Worm (Caenorhabditis elegans) whole organism, early embryonic: Measurements from ENCODE around the gene zer-1.

ENCODE experiments used
- F13C5.2 ChIP-seq: sonication (generic microtip); optimal IDR thresholded peaks from 2 replicates; lab custom pipeline; 2017; ENCODE audit warnings: mild to moderate bottlenecking, missing genetic modification characterization, inconsistent platforms, missing compliant biosample characterization
- ama-1 ChIP-seq: fragments of 150-350 bp; optimal IDR thresholded peaks from 2 replicates; lab custom pipeline; 2014
- ceh-13 ChIP-seq: fragments of 200-800 bp; sonication (Bioruptor generic); optimal IDR thresholded peaks from 2 replicates; lab custom pipeline; 2018; ENCODE audit warnings: mild to moderate bottlenecking, missing genetic modification characterization, missing compliant biosample characterization
- ets-7 ChIP-seq: sonication (generic microtip); optimal IDR thresholded peaks from 2 replicates; lab custom pipeline; 2016; ENCODE audit warnings: missing genotype, missing genetic modification characterization, missing compliant biosample characterization
- flt-1 ChIP-seq: fragments of 200-800 bp; sonication (Bioruptor generic); IDR thresholded peaks from 2 replicates; pipeline ENCODE4 v1.3.6; 2022; ENCODE audit warnings: missing genetic modification characterization, missing compliant biosample characterization
- hnd-1 ChIP-seq: sonication (generic microtip); optimal IDR thresholded peaks from 2 replicates; lab custom pipeline; 2016; ENCODE audit warnings: missing genetic modification characterization, missing compliant biosample characterization
- pes-1 ChIP-seq: fragments of 200-800 bp; sonication (Bioruptor generic); IDR thresholded peaks from 2 replicates; pipeline ENCODE4 v1.3.6; 2022; ENCODE audit warnings: missing genetic modification reagents, missing genetic modification characterization, missing compliant biosample characterization
- scrt-1 ChIP-seq: fragments of 200-800 bp; sonication (Bioruptor generic); IDR thresholded peaks from 2 replicates; pipeline ENCODE4 v1.3.6; 2022; ENCODE audit warnings: missing genetic modification characterization, missing compliant biosample characterization
- sea-1 ChIP-seq: fragments of 200-800 bp; sonication (Bioruptor generic); conservative IDR thresholded peaks from 2 replicates; pipeline ENCODE4 v1.3.6; 2022; ENCODE audit warnings: missing genetic modification characterization, missing compliant biosample characterization
- tbx-11 ChIP-seq: fragments of 200-800 bp; sonication (Bioruptor generic); IDR thresholded peaks from 2 replicates; pipeline ENCODE4 v1.3.6; 2022; ENCODE audit warnings: missing genetic modification characterization, missing compliant biosample characterization
- tbx-37 ChIP-seq: fragments of 200-800 bp; sonication (Bioruptor generic); conservative IDR thresholded peaks from 2 replicates; pipeline ENCODE4 v1.3.6; 2022; ENCODE audit warnings: missing genetic modification reagents, missing genetic modification characterization, missing compliant biosample characterization
- tra-4 ChIP-seq: sonication (generic microtip); optimal IDR thresholded peaks from 2 replicates; lab custom pipeline; 2017; ENCODE audit warnings: missing genetic modification characterization, missing compliant biosample characterization

DNA sequence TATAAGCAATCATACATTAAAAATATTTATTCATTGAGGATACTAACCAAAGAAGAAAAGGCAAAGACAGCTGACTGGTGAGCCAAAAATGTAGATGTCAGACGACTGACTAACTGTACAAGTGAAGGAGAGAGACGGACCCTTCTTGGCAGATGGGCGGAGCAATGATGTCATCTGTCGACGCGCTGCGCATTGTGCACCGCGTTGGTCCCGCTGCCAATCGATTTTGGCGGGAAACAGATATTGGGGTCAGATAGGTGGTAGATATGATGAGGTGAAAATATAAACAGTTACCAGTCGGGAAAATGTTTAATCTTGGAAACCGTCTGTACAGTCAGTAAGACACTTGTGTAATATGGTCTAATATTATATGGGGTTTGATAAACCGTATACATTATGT, 16.7 kb downstream of the zer-1 start, which contains the start of gene T24C4.2:
- TF ChIP-seq pes-1 (GFP tag; lab: Robert Waterston, UW) (no peak), ama-1 (lab: Kevin White, UChicago) (no peak), tbx-11 (no peak), sea-1 (GFP tag; lab: Robert Waterston, UW) (no peak), hnd-1 (tag; lab: Kevin White, UChicago) (no peak), tbx-37 (no peak), ets-7 (no peak), F13C5.2 (tag; lab: Kevin White, UChicago) (no peak), tra-4 (no peak), scrt-1 (GFP tag; lab: Robert Waterston, UW) (no peak), flt-1 (GFP tag; lab: Robert Waterston, UW) (no peak), ceh-13 (GFP tag; lab: Kevin White, UChicago) (no peak)
